Worm (Caenorhabditis elegans): ENCODE data around the gene vit-1.

ce11 chrX:7710643-7711042, 17.0 kb upstream of the vit-1 start, which contains the start of gene K09F5.4:
- TF ChIP-seq ceh-14 (tag; optimal IDR thresholded peaks at IDR 0.05) (no peak), ttx-3 (tag; optimal IDR thresholded peaks at IDR 0.05) (no peak)
